Worm (Caenorhabditis elegans) whole organism, L4 larva: ENCODE results near the gene pals-22.
"Not testable (repeated sequence)": the region's sequence is repeated elsewhere in the genome, so short reads cannot be mapped to it uniquely, and the experiment has no call there.

Experiments
- daf-19 ChIP-seq: fragments of 200-800 bp; sonication (Bioruptor generic); conservative IDR thresholded peaks from 2 replicates; pipeline ENCODE4 v1.3.6; 2022; ENCODE audit warnings: missing genetic modification characterization, missing compliant biosample characterization
- lin-13 ChIP-seq: fragments of 150-350 bp; optimal IDR thresholded peaks from 2 replicates; lab custom pipeline; 2014; ENCODE audit warnings: missing biosample characterization, missing genetic modification reagents, missing genetic modification characterization

ce11 chrIII:168376-168775, 36.2 kb downstream of the pals-22 start:
- TF ChIP-seq lin-13 (GFP tag; lab: Kevin White, UChicago); daf-19 (GFP tag; lab: Robert Waterston, UW): not testable (repeated sequence)
